Worm (Caenorhabditis elegans): ENCODE measurements around the gene F44F4.10.

The F44F4.10 gene

DNA sequence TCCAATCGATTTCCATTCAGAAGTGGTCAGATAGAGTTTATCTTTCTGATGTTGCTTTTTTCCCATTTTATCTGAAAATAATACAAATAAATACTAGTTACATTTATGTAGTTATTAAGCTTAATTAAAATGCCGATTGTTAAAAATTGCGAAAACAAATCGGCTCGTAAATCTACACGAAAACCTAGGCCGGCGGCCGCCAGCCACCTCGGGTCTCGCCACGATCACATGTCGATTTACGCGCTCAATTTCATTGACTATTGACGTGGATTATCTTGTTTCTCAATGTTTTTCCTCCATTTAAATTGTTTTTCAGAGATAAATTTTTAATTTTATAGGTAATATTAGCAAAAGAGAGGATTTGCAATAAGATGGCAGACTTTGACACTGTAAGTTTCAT lies 44.5 kb downstream of the F44F4.10 start, which contains the start of the genes cyn-4 and copz-1:
Gene cyn-4, minus strand, starts transcription at position 71 of the 400 bp plus-strand sequence.
Gene copz-1, plus strand, starts transcription at position 339 of the 400 bp plus-strand sequence.
- TF ChIP-seq C06A6.2 (GFP tag; conservative IDR thresholded peaks at IDR 0.05) = no peak
- TF ChIP-seq lin-26 (GFP tag; IDR thresholded peaks at IDR 0.05) = no peak
- TF ChIP-seq F23B12.7 (tag; optimal IDR thresholded peaks at IDR 0.05; ENCODE audit: insufficient read depth) = peak; percentile 6
- 0 out of 2 replicates have a peak, but pooled peaks have one; percentile 14 for TF ChIP-seq egrh-3 (GFP tag; IDR thresholded peaks at IDR 0.05)
- TF ChIP-seq snpc-1.3 (tag; optimal IDR thresholded peaks at IDR 0.05; ENCODE audit: insufficient read depth) = peak; percentile 43
- TF ChIP-seq cebp-2 (GFP tag; IDR thresholded peaks at IDR 0.05) = no peak
- TF ChIP-seq snpc-3.4 (tag; optimal IDR thresholded peaks at IDR 0.05) = peak; percentile 61
- TF ChIP-seq snpc-4 (GFP tag; optimal IDR thresholded peaks at IDR 0.05) = peak; percentile 13
- TF ChIP-seq snpc-4 (tag; optimal IDR thresholded peaks at IDR 0.05) = peak in 3 of 4 experiments; percentile 24 to 51 (median 47)
- no peak for TF ChIP-seq somi-1 (GFP tag; optimal IDR thresholded peaks at IDR 0.05)
- no peak for TF ChIP-seq chd-7 (tag; optimal IDR thresholded peaks at IDR 0.05)
- TF ChIP-seq snpc-1.1 (tag; optimal IDR thresholded peaks at IDR 0.05; ENCODE audit: insufficient read depth) = no peak
- peak in 1 of 3 experiments; percentile 60 for TF ChIP-seq lin-35 (GFP tag; optimal IDR thresholded peaks at IDR 0.05)
- TF ChIP-seq T26A5.8 (tag; optimal IDR thresholded peaks at IDR 0.05) = no peak
- TF ChIP-seq sea-2 (GFP tag; IDR thresholded peaks at IDR 0.05) = no peak
- TF ChIP-seq ztf-6 (GFP tag; IDR thresholded peaks at IDR 0.05) = no peak
- no peak for TF ChIP-seq hlh-12 (tag; optimal IDR thresholded peaks at IDR 0.05)
- no peak for TF ChIP-seq mel-28 (tag; optimal IDR thresholded peaks at IDR 0.05; ENCODE audit: borderline replicate concordance)
- no peak for TF ChIP-seq nfya-1 (tag; optimal IDR thresholded peaks at IDR 0.05; ENCODE audit: borderline replicate concordance, insufficient read depth)
- TF ChIP-seq nhr-90 (tag; optimal IDR thresholded peaks at IDR 0.05) = no peak
- TF ChIP-seq Y95B8A.8 (GFP tag; IDR thresholded peaks at IDR 0.05) = no peak
- TF ChIP-seq zim-3 (tag; optimal IDR thresholded peaks at IDR 0.05) = no peak
- no peak for TF ChIP-seq K11D2.4 (GFP tag; IDR thresholded peaks at IDR 0.05)
- peak in 1 of 2 experiments; percentile 72 for TF ChIP-seq let-607 (tag; optimal IDR thresholded peaks at IDR 0.05)
- peak; percentile 87 for TF ChIP-seq athp-1 (tag; optimal IDR thresholded peaks at IDR 0.05)
- no peak for TF ChIP-seq rpc-1 (optimal IDR thresholded peaks at IDR 0.05)
- no peak for TF ChIP-seq rpc-1 (tag; optimal IDR thresholded peaks at IDR 0.05)
- TF ChIP-seq hrde-1 (tag; optimal IDR thresholded peaks at IDR 0.05; ENCODE audit: borderline replicate concordance) = no peak
- TF ChIP-seq B0035.1 (tag; optimal IDR thresholded peaks at IDR 0.05) = no peak
- TF ChIP-seq bed-2 (GFP tag; IDR thresholded peaks at IDR 0.05) = 0 out of 2 replicates have a peak, but pooled peaks have one; percentile 56
- peak; percentile 71; the same call in 1 of the 2 replicates for TF ChIP-seq aptf-2 (GFP tag; conservative IDR thresholded peaks at IDR 0.05)
- TF ChIP-seq ztf-26 (tag; optimal IDR thresholded peaks at IDR 0.05) = no peak
- no peak for TF ChIP-seq rec-8 (tag; optimal IDR thresholded peaks at IDR 0.05)
- peak; percentile 52; the same call in 1 of the 2 replicates for TF ChIP-seq egl-44 (GFP tag; IDR thresholded peaks at IDR 0.05)
- peak; percentile 73 for TF ChIP-seq D2030.7 (GFP tag; IDR thresholded peaks at IDR 0.05)
- TF ChIP-seq ztf-18 (tag; optimal IDR thresholded peaks at IDR 0.05) = peak; percentile 6
- TF ChIP-seq madf-3 (GFP tag; IDR thresholded peaks at IDR 0.05) = no peak
- TF ChIP-seq hlh-26 (GFP tag; conservative IDR thresholded peaks at IDR 0.05) = no peak
- no peak for TF ChIP-seq fkh-3 (tag; optimal IDR thresholded peaks at IDR 0.05)
- no peak for TF ChIP-seq ceh-100 (GFP tag; IDR thresholded peaks at IDR 0.05)
- TF ChIP-seq F57C9.4 (tag; optimal IDR thresholded peaks at IDR 0.05) = no peak
- peak; percentile 34 for TF ChIP-seq xnd-1 (tag; optimal IDR thresholded peaks at IDR 0.05)
- peak; percentile 35 for TF ChIP-seq dpl-1 (GFP tag; optimal IDR thresholded peaks at IDR 0.05)
- TF ChIP-seq madf-10 (tag; optimal IDR thresholded peaks at IDR 0.05) = peak; percentile 58
- no peak for TF ChIP-seq Y53F4B.3 (GFP tag; IDR thresholded peaks at IDR 0.05)
- TF ChIP-seq attf-5 (GFP tag; optimal IDR thresholded peaks at IDR 0.05) = peak; percentile 88
- TF ChIP-seq him-1 (tag; optimal IDR thresholded peaks at IDR 0.05) = peak; percentile 33
- peak; percentile 39; the same call in 1 of the 2 replicates for TF ChIP-seq madf-8 (GFP tag; conservative IDR thresholded peaks at IDR 0.05)
